Worm (Caenorhabditis elegans) whole organism, late embryonic: ENCODE results near the gene nhr-285.

ENCODE experiments used
- C08G9.2 ChIP-seq: sonication (generic microtip); optimal IDR thresholded peaks from 2 replicates; lab custom pipeline; 2016; ENCODE audit warnings: mild to moderate bottlenecking, missing genetic modification characterization, moderate library complexity, missing compliant biosample characterization
- F13H6.1 ChIP-seq: sonication (generic microtip); optimal IDR thresholded peaks from 2 replicates; lab custom pipeline; 2016; ENCODE audit warnings: missing genetic modification characterization, missing compliant biosample characterization
- K02D7.2 ChIP-seq: sonication (generic microtip); optimal IDR thresholded peaks from 2 replicates; lab custom pipeline; 2017; ENCODE audit warnings: mild to moderate bottlenecking, missing genetic modification characterization, missing compliant biosample characterization
- K09A11.1 ChIP-seq: sonication (generic microtip); optimal IDR thresholded peaks from 2 replicates; lab custom pipeline; 2017; ENCODE audit warnings: antibody characterized with exemption, mild to moderate bottlenecking, missing genetic modification characterization, missing compliant biosample characterization; ENCODE audit not compliant: insufficient read depth
- Y22D7AL.16 ChIP-seq: sonication (generic microtip); optimal IDR thresholded peaks from 2 replicates; lab custom pipeline; 2016; ENCODE audit warnings: missing genetic modification characterization, missing compliant biosample characterization
- ceh-18 ChIP-seq: sonication (generic microtip); optimal IDR thresholded peaks from 2 replicates; lab custom pipeline; 2016; ENCODE audit warnings: missing genetic modification characterization, missing compliant biosample characterization
- ceh-30 ChIP-seq: fragments of 150-350 bp; optimal IDR thresholded peaks from 2 replicates; lab custom pipeline; 2014; ENCODE audit warnings: missing biosample characterization, missing genetic modification characterization
- ceh-34 ChIP-seq: sonication (generic microtip); optimal IDR thresholded peaks from 2 replicates; lab custom pipeline; 2016; ENCODE audit warnings: mild to moderate bottlenecking, missing genetic modification characterization, missing compliant biosample characterization
- ceh-45 ChIP-seq: fragments of 200-800 bp; sonication (Bioruptor generic); IDR thresholded peaks from 2 replicates; pipeline ENCODE4 v1.3.6; 2022; ENCODE audit warnings: missing genetic modification reagents, missing genetic modification characterization, missing compliant biosample characterization
- ceh-48 ChIP-seq: sonication (generic microtip); optimal IDR thresholded peaks from 2 replicates; lab custom pipeline; 2016; ENCODE audit warnings: missing genetic modification characterization, inconsistent platforms, missing compliant biosample characterization
- ceh-6 ChIP-seq: fragments of 200-800 bp; sonication (Bioruptor generic); optimal IDR thresholded peaks from 2 replicates; lab custom pipeline; 2018; ENCODE audit warnings: mild to moderate bottlenecking, missing genetic modification characterization, missing compliant biosample characterization
- ceh-9 ChIP-seq: sonication (generic microtip); optimal IDR thresholded peaks from 2 replicates; lab custom pipeline; 2016; ENCODE audit warnings: mild to moderate bottlenecking, missing genetic modification characterization, inconsistent platforms, missing compliant biosample characterization
- che-1 ChIP-seq: sonication (generic microtip); optimal IDR thresholded peaks from 2 replicates; lab custom pipeline; 2016; ENCODE audit warnings: mild to moderate bottlenecking, missing genetic modification characterization, missing compliant biosample characterization
- dve-1 ChIP-seq: sonication (generic microtip); optimal IDR thresholded peaks from 2 replicates; lab custom pipeline; 2017; ENCODE audit warnings: antibody characterized with exemption, mild to moderate bottlenecking, missing genetic modification characterization, missing compliant biosample characterization
- elt-2 ChIP-seq: sonication (generic microtip); optimal IDR thresholded peaks from 2 replicates; lab custom pipeline; 2016; ENCODE audit warnings: missing genetic modification reagents, missing genetic modification characterization, missing compliant biosample characterization
- ets-4 ChIP-seq: sonication (generic microtip); optimal IDR thresholded peaks from 2 replicates; lab custom pipeline; 2016; ENCODE audit warnings: missing genetic modification characterization, missing compliant biosample characterization
- fax-1 ChIP-seq: sonication (generic microtip); optimal IDR thresholded peaks from 2 replicates; lab custom pipeline; 2016; ENCODE audit warnings: missing genotype, missing genetic modification characterization, missing compliant biosample characterization
- gmeb-2 ChIP-seq: sonication (generic microtip); optimal IDR thresholded peaks from 2 replicates; lab custom pipeline; 2016; ENCODE audit warnings: missing genetic modification characterization, inconsistent platforms, missing compliant biosample characterization
- hlh-15 ChIP-seq: sonication (generic microtip); optimal IDR thresholded peaks from 2 replicates; lab custom pipeline; 2016; ENCODE audit warnings: missing genetic modification characterization, missing compliant biosample characterization
- hlh-30 ChIP-seq: sonication (generic microtip); optimal IDR thresholded peaks from 2 replicates; lab custom pipeline; 2017; ENCODE audit warnings: antibody characterized with exemption, missing genetic modification characterization, missing compliant biosample characterization; ENCODE audit not compliant: insufficient read depth
- hlh-6 ChIP-seq: sonication (generic microtip); optimal IDR thresholded peaks from 2 replicates; lab custom pipeline; 2016; ENCODE audit warnings: missing genotype, missing genetic modification characterization, missing compliant biosample characterization
- lin-11 ChIP-seq: fragments of 200-800 bp; sonication (Bioruptor generic); optimal IDR thresholded peaks from 2 replicates; lab custom pipeline; 2018; ENCODE audit warnings: mild to moderate bottlenecking, missing genetic modification characterization, missing compliant biosample characterization
- madf-2 ChIP-seq: sonication (generic microtip); optimal IDR thresholded peaks from 2 replicates; lab custom pipeline; 2017; ENCODE audit warnings: missing genetic modification characterization, missing compliant biosample characterization
- nfya-1 ChIP-seq: sonication (generic microtip); optimal IDR thresholded peaks from 2 replicates; lab custom pipeline; 2017; ENCODE audit warnings: missing genetic modification characterization, mild to moderate bottlenecking, missing compliant biosample characterization, antibody characterized with exemption, moderate library complexity
- nhr-232 ChIP-seq: sonication (generic microtip); optimal IDR thresholded peaks from 2 replicates; lab custom pipeline; 2016; ENCODE audit warnings: missing genetic modification characterization, missing compliant biosample characterization
- pag-3 ChIP-seq: sonication (generic microtip); optimal IDR thresholded peaks from 2 replicates; lab custom pipeline; 2016; ENCODE audit warnings: missing compliant biosample characterization, missing genetic modification characterization, borderline replicate concordance
- pat-9 ChIP-seq: fragments of 200-800 bp; sonication (Bioruptor generic); optimal IDR thresholded peaks from 2 replicates; lab custom pipeline; 2018; ENCODE audit warnings: mild to moderate bottlenecking, missing genetic modification characterization, moderate library complexity, missing compliant biosample characterization
- pqm-1 ChIP-seq: sonication (generic microtip); optimal IDR thresholded peaks from 2 replicates; lab custom pipeline; 2016; ENCODE audit warnings: missing genetic modification characterization, missing compliant biosample characterization
- pros-1 ChIP-seq: fragments of 150-350 bp; optimal IDR thresholded peaks from 2 replicates; lab custom pipeline; 2014; ENCODE audit warnings: missing biosample characterization, missing genetic modification reagents, missing genetic modification characterization
- ref-2 ChIP-seq: sonication (generic microtip); optimal IDR thresholded peaks from 2 replicates; lab custom pipeline; 2016; ENCODE audit warnings: missing genetic modification characterization, missing compliant biosample characterization
- sdc-2 ChIP-seq: sonication (generic microtip); optimal IDR thresholded peaks from 2 replicates; lab custom pipeline; 2016; ENCODE audit warnings: missing genotype, missing genetic modification characterization, missing compliant biosample characterization
- sox-2 ChIP-seq: fragments of 200-800 bp; sonication (Bioruptor generic); IDR thresholded peaks from 2 replicates; pipeline ENCODE4 v1.3.6; 2022; ENCODE audit warnings: missing genetic modification reagents, missing genetic modification characterization, missing compliant biosample characterization
- sox-4 ChIP-seq: sonication (generic microtip); optimal IDR thresholded peaks from 2 replicates; lab custom pipeline; 2017; ENCODE audit warnings: mild to moderate bottlenecking, missing genetic modification characterization, inconsistent platforms, missing compliant biosample characterization
- tbx-7 ChIP-seq: sonication (generic microtip); optimal IDR thresholded peaks from 2 replicates; lab custom pipeline; 2016; ENCODE audit warnings: missing genotype, missing genetic modification characterization, missing compliant biosample characterization
- ttx-3 ChIP-seq: sonication (generic microtip); optimal IDR thresholded peaks from 2 replicates; lab custom pipeline; 2016; ENCODE audit warnings: missing genetic modification reagents, missing genetic modification characterization, missing compliant biosample characterization
- unc-3 ChIP-seq, 2 experiments: fragments of 200-800 bp in 1 of 2; sonication (Bioruptor generic) in 1 of 2; sonication (generic microtip) in 1 of 2; conservative IDR thresholded peaks in 1 of 2; optimal IDR thresholded peaks in 1 of 2; 2 replicates each; pipeline versions ENCODE4 v1.3.6 to Lab custom; 2016 to 2022; ENCODE audit warnings: missing compliant biosample characterization in 2 of 2, missing genetic modification characterization in 2 of 2, missing genetic modification reagents in 1 of 2
- unc-42 ChIP-seq: sonication (generic microtip); optimal IDR thresholded peaks from 2 replicates; lab custom pipeline; 2016; ENCODE audit warnings: missing genotype, missing genetic modification characterization, missing compliant biosample characterization
- unc-55 ChIP-seq: sonication (generic microtip); optimal IDR thresholded peaks from 2 replicates; lab custom pipeline; 2017; ENCODE audit warnings: missing biosample characterization, missing genetic modification reagents, missing genetic modification characterization
- unc-86 ChIP-seq: sonication (generic microtip); optimal IDR thresholded peaks from 2 replicates; lab custom pipeline; 2016; ENCODE audit warnings: missing genetic modification characterization, missing compliant biosample characterization
- ztf-16 ChIP-seq: sonication (generic microtip); optimal IDR thresholded peaks from 2 replicates; lab custom pipeline; 2017; ENCODE audit warnings: missing genetic modification characterization, missing compliant biosample characterization

The nhr-285 gene

DNA sequence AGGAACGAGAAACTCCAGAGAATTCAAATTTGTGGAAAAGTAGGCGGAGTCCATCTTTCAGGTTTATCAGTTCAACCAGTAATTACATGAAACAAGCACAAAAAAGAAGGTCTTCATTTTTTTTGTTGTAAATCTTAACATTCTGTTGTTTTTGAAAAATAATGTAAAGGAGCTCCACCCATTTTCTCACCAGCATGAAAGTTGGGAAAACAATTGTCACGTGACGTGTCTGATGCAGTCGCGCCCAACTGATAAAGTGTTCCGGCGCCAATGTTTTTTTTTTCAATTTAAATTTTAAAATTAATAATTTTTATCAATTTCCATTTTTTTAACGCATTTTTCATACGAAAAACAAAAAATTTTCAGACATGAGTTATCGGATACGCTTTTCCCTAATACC is 10.0 kb downstream of the nhr-285 start, which contains the start of gene F57A10.4:
TSS of gene F57A10.4 (plus strand) at position 367 of the 400 bp plus-strand sequence.
- TF ChIP-seq lin-11 (tag; lab: Kevin White, UChicago) (no peak), elt-2 (tag; lab: Kevin White, UChicago) (no peak), K09A11.1 (no peak), ref-2 (no peak), ets-4 (tag; lab: Kevin White, UChicago) (no peak)

DNA sequence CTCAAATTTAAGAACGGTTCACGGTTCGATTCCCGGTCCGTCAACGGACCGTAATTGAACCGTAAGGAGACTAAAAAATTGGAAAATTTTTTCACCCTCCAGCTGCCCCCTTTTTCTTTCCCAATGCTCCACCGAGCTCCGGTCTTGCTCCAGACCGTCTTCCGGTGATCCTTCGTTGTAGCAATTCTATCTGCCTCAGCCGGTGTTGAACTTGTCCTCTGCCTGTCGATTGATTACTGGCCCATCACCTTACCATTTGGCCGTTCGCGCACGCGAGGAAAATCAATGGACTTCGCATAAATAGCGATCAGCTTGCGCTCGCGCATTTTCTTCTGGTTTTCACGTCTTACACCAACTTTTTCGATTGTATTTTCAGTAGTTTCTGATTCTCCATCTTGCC is 11.6 kb downstream of the nhr-285 start:
- TF ChIP-seq ceh-45 (GFP tag; lab: Robert Waterston, UW): 0 out of 2 replicates have a peak, but pooled peaks have one; percentile 37

DNA sequence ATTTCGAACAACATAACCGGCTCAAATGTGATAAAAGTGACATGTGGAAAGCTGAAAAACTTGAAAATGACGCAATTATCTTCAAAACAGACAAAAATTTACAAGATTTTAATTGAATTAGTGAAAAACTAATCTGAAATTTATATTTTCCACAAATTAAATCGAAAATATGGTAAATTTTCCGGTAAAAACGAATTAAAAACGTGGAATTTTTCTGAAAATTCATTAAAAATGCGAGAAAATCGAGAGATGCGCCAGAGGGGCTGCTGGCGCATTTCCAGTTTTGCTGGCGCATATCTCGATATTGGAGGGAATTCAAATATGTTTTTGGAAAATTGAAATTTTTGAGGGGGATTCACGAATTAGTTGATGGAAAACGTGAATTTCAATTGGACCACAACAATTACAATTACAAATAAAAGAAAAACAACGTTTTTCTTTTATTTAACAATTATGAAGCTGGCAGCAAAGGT is 12.9 kb downstream of the nhr-285 start, which contains the start of the genes haf-3 and F57A10.2:
TSS of gene haf-3 (minus strand) at position 51 of the 473 bp plus-strand sequence.
TSS of gene F57A10.2 (plus strand) at position 454 of the 473 bp plus-strand sequence.
- no peak for TF ChIP-seq ceh-6
- peak; percentile 1 for TF ChIP-seq ets-4 (tag; lab: Kevin White, UChicago)
- peak; percentile 10 for TF ChIP-seq ztf-16 (tag; lab: Kevin White, UChicago)
- no peak for TF ChIP-seq hlh-6 (tag; lab: Kevin White, UChicago)
- TF ChIP-seq hlh-15: no peak
- TF ChIP-seq ttx-3 (tag; lab: Kevin White, UChicago): peak; percentile 2
- peak; percentile 46 for TF ChIP-seq unc-86 (tag; lab: Kevin White, UChicago)
- no peak for TF ChIP-seq pqm-1 (tag; lab: Kevin White, UChicago)
- no peak for TF ChIP-seq sdc-2 (tag; lab: Kevin White, UChicago)
- TF ChIP-seq sox-4 (tag; lab: Kevin White, UChicago): no peak
- TF ChIP-seq tbx-7 (tag; lab: Kevin White, UChicago): no peak
- peak; percentile 77 for TF ChIP-seq nfya-1 (tag; lab: Kevin White, UChicago)
- no peak for TF ChIP-seq pros-1 (tag; lab: Kevin White, UChicago)
- TF ChIP-seq pat-9 (tag; lab: Kevin White, UChicago): peak; percentile 14
- TF ChIP-seq fax-1: no peak
- TF ChIP-seq unc-42: peak; percentile 76
- TF ChIP-seq K09A11.1: no peak
- peak; percentile 7 for TF ChIP-seq hlh-30 (tag; lab: Kevin White, UChicago)
- TF ChIP-seq Y22D7AL.16 (tag; lab: Kevin White, UChicago): no peak
- peak; percentile 8 for TF ChIP-seq gmeb-2 (tag; lab: Kevin White, UChicago)
- TF ChIP-seq pag-3 (tag; lab: Kevin White, UChicago): no peak
- no peak for TF ChIP-seq madf-2 (tag; lab: Kevin White, UChicago)
- peak; percentile 54 for TF ChIP-seq elt-2 (tag; lab: Kevin White, UChicago)
- TF ChIP-seq unc-55 (GFP tag; lab: Kevin White, UChicago): peak; percentile 39
- no peak for TF ChIP-seq che-1 (tag; lab: Kevin White, UChicago)
- no peak for TF ChIP-seq F13H6.1 (tag; lab: Kevin White, UChicago)
- TF ChIP-seq ceh-34 (tag; lab: Kevin White, UChicago): peak; percentile 4
- TF ChIP-seq ceh-45 (GFP tag; lab: Robert Waterston, UW): no peak
- TF ChIP-seq lin-11 (tag; lab: Kevin White, UChicago): peak; percentile 10
- TF ChIP-seq sox-2: no peak
- no peak for TF ChIP-seq ref-2
- peak; percentile 52 for TF ChIP-seq dve-1 (tag; lab: Kevin White, UChicago)
- TF ChIP-seq nhr-232: no peak
- TF ChIP-seq C08G9.2: no peak
- no peak for TF ChIP-seq ceh-9 (tag; lab: Kevin White, UChicago)
- TF ChIP-seq ceh-48 (tag; lab: Kevin White, UChicago): no peak
- TF ChIP-seq ceh-18 (tag; lab: Kevin White, UChicago): peak; percentile 32
- TF ChIP-seq ceh-30 (tag; lab: Kevin White, UChicago): peak; percentile 84
- TF ChIP-seq K02D7.2 (tag; lab: Kevin White, UChicago): no peak
- no peak for TF ChIP-seq unc-3 (GFP tag; conservative IDR thresholded peaks at IDR 0.05; lab: Robert Waterston, UW)
- TF ChIP-seq unc-3 (tag; optimal IDR thresholded peaks at IDR 0.05; lab: Kevin White, UChicago): peak; percentile 13
